Worm (Caenorhabditis elegans) whole organism, L1 larva: Measurements from ENCODE around the gene Y54G2A.12.

Source experiments
- aly-2 ChIP-seq: fragments of 150-350 bp; optimal IDR thresholded peaks from 2 replicates; lab custom pipeline; 2014; ENCODE audit warnings: missing biosample characterization, missing genetic modification characterization
- ama-1 ChIP-seq: fragments of 150-350 bp; optimal IDR thresholded peaks from 2 replicates; lab custom pipeline; 2014
- ceh-82 ChIP-seq, 3 experiments: fragments of 150-350 bp in 1 of 3; sonication (generic microtip) in 2 of 3; optimal IDR thresholded peaks; 2 replicates each; lab custom pipeline; 2014 to 2017; ENCODE audit warnings: missing biosample characterization in 3 of 3, missing genetic modification characterization in 3 of 3
- egl-13 ChIP-seq: sonication (generic microtip); optimal IDR thresholded peaks from 2 replicates; lab custom pipeline; 2016; ENCODE audit warnings: missing genotype, missing genetic modification reagents, missing genetic modification characterization, missing compliant biosample characterization
- egl-27 ChIP-seq, 2 experiments: fragments of 150-350 bp in 1 of 2; sonication (generic microtip); optimal IDR thresholded peaks; 3 replicates each; lab custom pipeline; 2017 to 2018; ENCODE audit warnings: missing biosample characterization in 2 of 2, missing genetic modification characterization in 2 of 2, missing genetic modification reagents in 2 of 2
- fos-1 ChIP-seq: fragments of 150-350 bp; optimal IDR thresholded peaks from 2 replicates; lab custom pipeline; 2014; ENCODE audit warnings: missing biosample characterization, missing genetic modification characterization
- lin-15B ChIP-seq: fragments of 150-350 bp; sonication (generic microtip); optimal IDR thresholded peaks from 3 replicates; lab custom pipeline; 2014; ENCODE audit warnings: missing biosample characterization, missing genetic modification characterization
- nhr-77 ChIP-seq: fragments of 150-350 bp; optimal IDR thresholded peaks from 2 replicates; lab custom pipeline; 2014; ENCODE audit warnings: missing biosample characterization, missing genetic modification characterization
- snpc-4 ChIP-seq: fragments of 150-350 bp; optimal IDR thresholded peaks from 2 replicates; lab custom pipeline; 2014; ENCODE audit warnings: missing biosample characterization, missing genetic modification characterization
- sptf-1 ChIP-seq: fragments of 150-350 bp; optimal IDR thresholded peaks from 2 replicates; lab custom pipeline; 2014; ENCODE audit warnings: missing biosample characterization, missing genetic modification characterization
- unc-130 ChIP-seq: fragments of 150-350 bp; optimal IDR thresholded peaks from 2 replicates; lab custom pipeline; 2017; ENCODE audit warnings: missing biosample characterization, missing genetic modification characterization, inconsistent platforms
- ztf-11 ChIP-seq, 2 experiments: sonication (generic microtip); optimal IDR thresholded peaks; 2 replicates each; lab custom pipeline; 2016 to 2017; ENCODE audit warnings: missing genetic modification characterization in 2 of 2, missing biosample characterization in 1 of 2, missing compliant biosample characterization in 1 of 2

ce11 chrIV:2758079-2758478 is 24.6 kb downstream of the Y54G2A.12 start:
- no peak for TF ChIP-seq aly-2 (tag; lab: Kevin White, UChicago)
- no peak for TF ChIP-seq fos-1 (tag; lab: Kevin White, UChicago)
- no peak for TF ChIP-seq ama-1 (lab: Kevin White, UChicago)
- no peak for TF ChIP-seq sptf-1
- TF ChIP-seq egl-13 (tag; lab: Kevin White, UChicago), result no peak
- no peak for TF ChIP-seq snpc-4 (tag; lab: Kevin White, UChicago)
- no peak for TF ChIP-seq unc-130 (tag; lab: Kevin White, UChicago)
- no peak for TF ChIP-seq ceh-82 (tag; optimal IDR thresholded peaks at IDR 0.05; lab: Kevin White, UChicago)
- no peak for TF ChIP-seq lin-15B (tag; lab: Kevin White, UChicago)
- TF ChIP-seq ztf-11 (tag; optimal IDR thresholded peaks at IDR 0.05; lab: Kevin White, UChicago), result no peak
- no peak for TF ChIP-seq nhr-77 (tag; lab: Kevin White, UChicago)
- TF ChIP-seq egl-27 (tag; optimal IDR thresholded peaks at IDR 0.05; lab: Kevin White, UChicago), result no peak
